Worm (Caenorhabditis elegans): ENCODE measurements around the gene lin-29.

Gene lin-29

ce11 chrII:11874674-11875198 lies 60.4 kb downstream of the lin-29 start, which contains the start of the genes npp-3 and top-2 (continued):
- TF ChIP-seq ztf-11 (tag; optimal IDR thresholded peaks at IDR 0.05) = peak in 1 of 2 experiments; percentile 63
- peak; percentile 94 for TF ChIP-seq nhr-19 (GFP tag; conservative IDR thresholded peaks at IDR 0.05)
- TF ChIP-seq hlh-17 (GFP tag; optimal IDR thresholded peaks at IDR 0.05; ENCODE audit: borderline replicate concordance) = no peak
- no peak for TF ChIP-seq ces-1 (GFP tag; optimal IDR thresholded peaks at IDR 0.05)
- TF ChIP-seq dsc-1 (tag; optimal IDR thresholded peaks at IDR 0.05) = peak; percentile 93
- TF ChIP-seq efl-1 (optimal IDR thresholded peaks at IDR 0.05) = peak; percentile 98 to 99
- TF ChIP-seq efl-1 (GFP tag; optimal IDR thresholded peaks at IDR 0.05 in 1 of 2) = peak; percentile 99 to 100
- TF ChIP-seq isw-1 (GFP tag; IDR thresholded peaks at IDR 0.05) = peak; percentile 97
- no peak for TF ChIP-seq ama-1 (optimal IDR thresholded peaks at IDR 0.05)
- peak; percentile 94 for TF ChIP-seq rnt-1 (tag; optimal IDR thresholded peaks at IDR 0.05)
- peak; percentile 71 for TF ChIP-seq aha-1 (tag; optimal IDR thresholded peaks at IDR 0.05)
- peak; percentile 95 for TF ChIP-seq tbx-2 (tag; optimal IDR thresholded peaks at IDR 0.05)
- TF ChIP-seq F16B12.6 (tag; optimal IDR thresholded peaks at IDR 0.05) = peak; percentile 74
- no peak for TF ChIP-seq nhr-28 (tag; optimal IDR thresholded peaks at IDR 0.05)
- TF ChIP-seq unc-130 (tag; optimal IDR thresholded peaks at IDR 0.05) = peak; percentile 94

ce11 chrII:11868893-11869292 lies 66.2 kb downstream of the lin-29 start:
- TF ChIP-seq ets-5 (GFP tag; IDR thresholded peaks at IDR 0.05) (no peak), efl-1 (optimal IDR thresholded peaks at IDR 0.05) (no peak), efl-1 (GFP tag; optimal IDR thresholded peaks at IDR 0.05 in 1 of 2) (peak in 1 of 2 experiments; percentile 3)

ce11 chrII:11868234-11868633 lies 66.9 kb downstream of the lin-29 start, which contains the start of gene col-84:
Gene col-84, plus strand, starts transcription at chrII:11868534.
- TF ChIP-seq tlp-1 (tag; optimal IDR thresholded peaks at IDR 0.05) (no peak), irx-1 (tag; optimal IDR thresholded peaks at IDR 0.05) (no peak), mep-1 (tag; optimal IDR thresholded peaks at IDR 0.05) (no peak), hlh-4 (tag; optimal IDR thresholded peaks at IDR 0.05) (no peak)
